Worm (Caenorhabditis elegans): ENCODE data around the gene chil-4.
A peak's percentile ranks its signal among the peaks of the same experiment; 100 is the strongest.

Gene chil-4

ce11 chrII:9891031-9891689 lies 35.6 kb upstream of the chil-4 start, which contains the start of gene vgln-1:
Gene vgln-1 (minus strand): TSS chrII:9891081.
- peak in 1 of 2 experiments; percentile 35 for TF ChIP-seq mdl-1 (tag; optimal IDR thresholded peaks at IDR 0.05)
- TF ChIP-seq unc-39 (tag; optimal IDR thresholded peaks at IDR 0.05), result no peak
- TF ChIP-seq nhr-76 (tag; optimal IDR thresholded peaks at IDR 0.05), result no peak
- TF ChIP-seq aha-1 (tag), result peak; percentile 58
- TF ChIP-seq hlh-30 (tag; optimal IDR thresholded peaks at IDR 0.05; ENCODE audit: insufficient read depth), result peak; percentile 50
- TF ChIP-seq mxl-3 (GFP tag; optimal IDR thresholded peaks at IDR 0.05), result peak; percentile 61
- 0 out of 2 replicates have a peak, but pooled peaks have one; percentile 37 for TF ChIP-seq Y105C5A.15 (GFP tag; IDR thresholded peaks at IDR 0.05)
- no peak for TF ChIP-seq mep-1 (tag; optimal IDR thresholded peaks at IDR 0.05)
- 0 out of 2 replicates have a peak, but pooled peaks have one; percentile 13 for TF ChIP-seq ZK337.2 (GFP tag; IDR thresholded peaks at IDR 0.05)
- peak; percentile 55 for TF ChIP-seq nhr-25 (tag; optimal IDR thresholded peaks at IDR 0.05; ENCODE audit: borderline replicate concordance, insufficient read depth)
- peak in 1 of 2 experiments; percentile 60 for TF ChIP-seq unc-62 (GFP tag; optimal IDR thresholded peaks at IDR 0.05 in 1 of 2)
- no peak for TF ChIP-seq unc-62 (tag; optimal IDR thresholded peaks at IDR 0.05)
- no peak for TF ChIP-seq lir-3 (tag; optimal IDR thresholded peaks at IDR 0.05)
- TF ChIP-seq nhr-11 (tag; optimal IDR thresholded peaks at IDR 0.05), result peak; percentile 31
- TF ChIP-seq egl-43 (GFP tag; IDR thresholded peaks at IDR 0.05), result 0 out of 2 replicates have a peak, but pooled peaks have one; percentile 10
- peak; percentile 14 for TF ChIP-seq nhr-28 (tag; optimal IDR thresholded peaks at IDR 0.05)
- no peak for TF ChIP-seq ceh-32 (tag; optimal IDR thresholded peaks at IDR 0.05; ENCODE audit: poor library complexity)
- no peak for TF ChIP-seq sdz-12 (GFP tag; optimal IDR thresholded peaks at IDR 0.05)
- TF ChIP-seq lsy-2 (tag; optimal IDR thresholded peaks at IDR 0.05), result peak in 1 of 2 experiments; percentile 46
- TF ChIP-seq mes-2 (tag; optimal IDR thresholded peaks at IDR 0.05; ENCODE audit: poor library complexity, severe bottlenecking), result peak; percentile 31
- peak; percentile 16 for TF ChIP-seq dpl-1 (GFP tag; optimal IDR thresholded peaks at IDR 0.05)
- no peak for TF ChIP-seq skn-1 (tag; optimal IDR thresholded peaks at IDR 0.05)
- no peak for TF ChIP-seq nhr-102 (tag; optimal IDR thresholded peaks at IDR 0.05)

ce11 chrII:9888549-9888948 lies 33.0 kb upstream of the chil-4 start:
- TF ChIP-seq unc-62 (GFP tag; optimal IDR thresholded peaks at IDR 0.05 in 1 of 2) (peak in 1 of 2 experiments; percentile 93), unc-62 (tag; optimal IDR thresholded peaks at IDR 0.05) (no peak), zag-1 (tag; optimal IDR thresholded peaks at IDR 0.05) (no peak)

DNA sequence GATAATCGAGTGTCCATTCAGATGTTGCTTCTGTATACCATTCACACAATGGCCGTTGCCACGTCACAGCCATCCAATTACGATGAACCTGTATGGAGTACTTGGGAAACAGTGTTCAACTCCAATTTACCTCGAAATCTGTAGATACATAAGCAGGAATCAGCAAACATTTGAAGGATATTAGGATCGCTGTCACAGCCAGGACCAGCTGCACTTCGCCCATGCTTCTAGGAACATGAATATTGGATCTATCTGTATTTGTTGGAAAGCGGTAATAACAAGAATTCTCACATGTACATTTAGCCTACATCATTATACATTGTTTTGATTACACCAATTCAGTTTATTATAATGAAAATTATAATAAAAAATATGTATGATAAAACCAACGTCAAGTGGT lies 30.7 kb upstream of the chil-4 start, which contains the start of gene algn-8:
Gene algn-8, minus strand, starts transcription at position 227 of the 400 bp plus-strand sequence.
- TF ChIP-seq lim-7 (GFP tag; IDR thresholded peaks at IDR 0.05), result 0 out of 2 replicates have a peak, but pooled peaks have one; percentile 18
- 0 out of 2 replicates have a peak, but pooled peaks have one; percentile 49 for TF ChIP-seq T26A8.4 (GFP tag; IDR thresholded peaks at IDR 0.05)
- TF ChIP-seq tra-1 (GFP tag; IDR thresholded peaks at IDR 0.05), result 0 out of 2 replicates have a peak, but pooled peaks have one; percentile 16
- peak; percentile 22 for TF ChIP-seq mes-2 (tag; optimal IDR thresholded peaks at IDR 0.05; ENCODE audit: poor library complexity, severe bottlenecking)
- no peak for TF ChIP-seq tag-97 (GFP tag; IDR thresholded peaks at IDR 0.05)
- TF ChIP-seq F10B5.3 (tag; optimal IDR thresholded peaks at IDR 0.05), result peak; percentile 3
- 0 out of 2 replicates have a peak, but pooled peaks have one; percentile 29 for TF ChIP-seq zfp-3 (GFP tag; conservative IDR thresholded peaks at IDR 0.05)
- TF ChIP-seq zip-11 (GFP tag; IDR thresholded peaks at IDR 0.05), result no peak
- TF ChIP-seq nhr-102 (tag; optimal IDR thresholded peaks at IDR 0.05), result peak; percentile 32
- peak; percentile 10 for TF ChIP-seq spr-3 (GFP tag; optimal IDR thresholded peaks at IDR 0.05)
- peak; percentile 26 for TF ChIP-seq nhr-25 (tag; optimal IDR thresholded peaks at IDR 0.05; ENCODE audit: borderline replicate concordance, insufficient read depth)
- no peak for TF ChIP-seq ctbp-1 (GFP tag; IDR thresholded peaks at IDR 0.05)
- TF ChIP-seq duxl-1 (tag; optimal IDR thresholded peaks at IDR 0.05; ENCODE audit: poor library complexity), result peak; percentile 46
